Fruit fly (Drosophila melanogaster): ENCODE results near the gene Dys.

Dys gene

dm6 chr3R:19465286-19465685, 4.4 kb downstream of the Dys start (continued):
- TF ChIP-seq Bteb2 (GFP tag; optimal IDR thresholded peaks at IDR 0.05) (no peak), CG4282 (GFP tag; optimal IDR thresholded peaks at IDR 0.05) (no peak), Doc2 (GFP tag; IDR thresholded peaks at IDR 0.05) (no peak), fu2 (GFP tag; optimal IDR thresholded peaks at IDR 0.05) (no peak), tna (GFP tag; IDR thresholded peaks at IDR 0.05; ENCODE audit: partially characterized antibody) (no peak), E2f2 (GFP tag; IDR thresholded peaks at IDR 0.05) (no peak), ttk (GFP tag; IDR thresholded peaks at IDR 0.05) (peak; percentile 56; the same call in 1 of the 2 replicates), HLHmδ (GFP tag; optimal IDR thresholded peaks at IDR 0.05) (no peak), az2 (GFP tag; optimal IDR thresholded peaks at IDR 0.05) (peak; percentile 66), Chrac-16 (GFP tag; optimal IDR thresholded peaks at IDR 0.05) (peak; percentile 54), CG6272 (GFP tag; IDR thresholded peaks at IDR 0.05) (no peak), jing (GFP tag; optimal IDR thresholded peaks at IDR 0.05) (peak; percentile 17), nom (GFP tag; optimal IDR thresholded peaks at IDR 0.05) (no peak), Jarid2 (GFP tag; optimal IDR thresholded peaks at IDR 0.05) (peak; percentile 20), btn (GFP tag; optimal IDR thresholded peaks at IDR 0.05) (no peak), CG6854 (GFP tag; optimal IDR thresholded peaks at IDR 0.05) (no peak), p53 (GFP tag; optimal IDR thresholded peaks at IDR 0.05) (no peak), Atf-2 (GFP tag; optimal IDR thresholded peaks at IDR 0.05) (no peak), PHDP (tag; optimal IDR thresholded peaks at IDR 0.05) (peak; percentile 57), CG11398 (GFP tag; optimal IDR thresholded peaks at IDR 0.05) (no peak), CG15479 (GFP tag; optimal IDR thresholded peaks at IDR 0.05) (no peak), CG8478 (optimal IDR thresholded peaks at IDR 0.05) (no peak), her (GFP tag; optimal IDR thresholded peaks at IDR 0.05) (no peak), Opbp (GFP tag; IDR thresholded peaks at IDR 0.05; ENCODE audit: partially characterized antibody) (no peak), CG11695 (GFP tag; IDR thresholded peaks at IDR 0.05) (peak; percentile 64; the same call in 1 of the 3 replicates), MESR4 (GFP tag; optimal IDR thresholded peaks at IDR 0.05) (no peak), chm (GFP tag; IDR thresholded peaks at IDR 0.05) (no peak), Dip3 (GFP tag; optimal IDR thresholded peaks at IDR 0.05) (no peak), tll (GFP tag; optimal IDR thresholded peaks at IDR 0.05) (no peak), NC2β (GFP tag; optimal IDR thresholded peaks at IDR 0.05) (peak; percentile 40), CG7963 (GFP tag; IDR thresholded peaks at IDR 0.05; ENCODE audit: partially characterized antibody) (no peak), CG2120 (GFP tag; optimal IDR thresholded peaks at IDR 0.05) (peak; percentile 3), lbe (GFP tag; optimal IDR thresholded peaks at IDR 0.05) (no peak), danr (GFP tag; IDR thresholded peaks at IDR 0.05) (peak; percentile 16; the same call in 1 of the 2 replicates), mam (GFP tag; optimal IDR thresholded peaks at IDR 0.05) (no peak), CG11456 (GFP tag; IDR thresholded peaks at IDR 0.05) (no peak), org-1 (GFP tag; optimal IDR thresholded peaks at IDR 0.05) (peak; percentile 42), CG7839 (tag; optimal IDR thresholded peaks at IDR 0.05) (peak; percentile 76), CG2116 (GFP tag; optimal IDR thresholded peaks at IDR 0.05) (no peak), CG7786 (GFP tag; optimal IDR thresholded peaks at IDR 0.05) (no peak), CG13287 (GFP tag; IDR thresholded peaks at IDR 0.05; ENCODE audit: partially characterized antibody) (no peak), YL-1 (GFP tag; optimal IDR thresholded peaks at IDR 0.05) (no peak), CG10543 (GFP tag; optimal IDR thresholded peaks at IDR 0.05) (no peak), CG15073 (GFP tag; optimal IDR thresholded peaks at IDR 0.05) (no peak), Lpt (GFP tag; optimal IDR thresholded peaks at IDR 0.05) (no peak), tap (tag; optimal IDR thresholded peaks at IDR 0.05) (peak; percentile 43), Dll (GFP tag; IDR thresholded peaks at IDR 0.05; ENCODE audit: partially characterized antibody) (no peak), CG8924 (tag; optimal IDR thresholded peaks at IDR 0.05) (peak; percentile 76), HmgD (GFP tag; optimal IDR thresholded peaks at IDR 0.05) (no peak), scrt (GFP tag; optimal IDR thresholded peaks at IDR 0.05) (peak; percentile 54), CG9437 (GFP tag; optimal IDR thresholded peaks at IDR 0.05) (peak; percentile 29), Sox100B (GFP tag; optimal IDR thresholded peaks at IDR 0.05) (peak; percentile 64)
